Worm (Caenorhabditis elegans) whole organism, young adult: ENCODE data around the gene dpy-11.

Experiments
- B0019.2 ChIP-seq: fragments of 200-800 bp; sonication (Bioruptor generic); conservative IDR thresholded peaks from 2 replicates; pipeline ENCODE4 v1.3.6; 2022; ENCODE audit warnings: missing genetic modification reagents, missing genetic modification characterization, missing compliant biosample characterization
- D2030.7 ChIP-seq: fragments of 200-800 bp; sonication (Bioruptor generic); IDR thresholded peaks from 2 replicates; pipeline ENCODE4 v1.3.6; 2022; ENCODE audit warnings: missing genetic modification reagents, missing genetic modification characterization, missing compliant biosample characterization
- F37B4.10 ChIP-seq: fragments of 200-800 bp; sonication (Bioruptor generic); IDR thresholded peaks from 2 replicates; pipeline ENCODE4 v1.3.6; 2022; ENCODE audit warnings: missing genetic modification characterization, missing compliant biosample characterization
- F39B2.1 ChIP-seq: fragments of 200-800 bp; sonication (Bioruptor generic); IDR thresholded peaks from 2 replicates; pipeline ENCODE4 v1.3.6; 2022; ENCODE audit warnings: missing genetic modification reagents, missing genetic modification characterization, missing compliant biosample characterization
- F49E8.2 ChIP-seq: sonication (generic microtip); optimal IDR thresholded peaks from 3 replicates; lab custom pipeline; 2017; ENCODE audit warnings: missing genetic modification characterization, mild to moderate bottlenecking, missing compliant biosample characterization, antibody characterized with exemption, moderate library complexity; ENCODE audit not compliant: insufficient read depth
- K11D2.4 ChIP-seq: fragments of 200-800 bp; sonication (Bioruptor generic); IDR thresholded peaks from 2 replicates; pipeline ENCODE4 v1.3.6; 2022; ENCODE audit warnings: missing genetic modification reagents, missing genetic modification characterization, missing compliant biosample characterization
- T07F8.4 ChIP-seq: sonication (generic microtip); optimal IDR thresholded peaks from 2 replicates; lab custom pipeline; 2016; ENCODE audit warnings: mild to moderate bottlenecking, missing genetic modification characterization, moderate library complexity, missing compliant biosample characterization
- Y53F4B.3 ChIP-seq: fragments of 200-800 bp; sonication (Bioruptor generic); IDR thresholded peaks from 2 replicates; pipeline ENCODE4 v1.3.6; 2022; ENCODE audit warnings: missing genetic modification reagents, missing genetic modification characterization, missing compliant biosample characterization
- Y56A3A.18 ChIP-seq: fragments of 200-800 bp; sonication (Bioruptor generic); IDR thresholded peaks from 2 replicates; pipeline ENCODE4 v1.3.6; 2022; ENCODE audit warnings: missing genetic modification reagents, missing genetic modification characterization, missing compliant biosample characterization
- Y79H2A.3 ChIP-seq: fragments of 200-800 bp; sonication (Bioruptor generic); conservative IDR thresholded peaks from 2 replicates; pipeline ENCODE4 v1.3.6; 2022; ENCODE audit warnings: missing genetic modification reagents, missing genetic modification characterization, missing compliant biosample characterization
- aptf-2 ChIP-seq: fragments of 200-800 bp; sonication (Bioruptor generic); conservative IDR thresholded peaks from 2 replicates; pipeline ENCODE4 v1.3.6; 2022; ENCODE audit warnings: missing genetic modification reagents, missing genetic modification characterization, missing compliant biosample characterization
- aptf-3 ChIP-seq: fragments of 200-800 bp; sonication (Bioruptor generic); IDR thresholded peaks from 2 replicates; pipeline ENCODE4 v1.3.6; 2022; ENCODE audit warnings: missing genetic modification characterization, missing compliant biosample characterization
- atf-7 ChIP-seq: sonication (generic microtip); optimal IDR thresholded peaks from 2 replicates; lab custom pipeline; 2017; ENCODE audit warnings: mild to moderate bottlenecking, missing genetic modification characterization, missing compliant biosample characterization
- cebp-2 ChIP-seq: fragments of 200-800 bp; sonication (Bioruptor generic); IDR thresholded peaks from 2 replicates; pipeline ENCODE4 v1.3.6; 2022; ENCODE audit warnings: missing genetic modification characterization, missing compliant biosample characterization
- ceh-79 ChIP-seq: sonication (generic microtip); optimal IDR thresholded peaks from 2 replicates; lab custom pipeline; 2017; ENCODE audit warnings: mild to moderate bottlenecking, missing genetic modification characterization, missing compliant biosample characterization
- chd-7 ChIP-seq: sonication (generic microtip); optimal IDR thresholded peaks from 2 replicates; lab custom pipeline; 2016; ENCODE audit warnings: mild to moderate bottlenecking, missing genetic modification characterization, moderate library complexity, missing compliant biosample characterization
- dpff-1 ChIP-seq: sonication (generic microtip); optimal IDR thresholded peaks from 2 replicates; lab custom pipeline; 2017; ENCODE audit warnings: mild to moderate bottlenecking, missing genetic modification characterization, missing compliant biosample characterization
- egl-44 ChIP-seq: fragments of 200-800 bp; sonication (Bioruptor generic); IDR thresholded peaks from 2 replicates; pipeline ENCODE4 v1.3.6; 2022; ENCODE audit warnings: missing genetic modification reagents, missing genetic modification characterization, missing compliant biosample characterization
- ets-4 ChIP-seq: fragments of 200-800 bp; sonication (Bioruptor generic); optimal IDR thresholded peaks from 2 replicates; lab custom pipeline; 2018; ENCODE audit warnings: mild to moderate bottlenecking, missing genetic modification characterization, missing compliant biosample characterization
- fkh-3 ChIP-seq: sonication (generic microtip); optimal IDR thresholded peaks from 2 replicates; lab custom pipeline; 2016; ENCODE audit warnings: mild to moderate bottlenecking, missing genetic modification characterization, missing compliant biosample characterization
- hmg-1.2 ChIP-seq: fragments of 200-800 bp; sonication (Bioruptor generic); IDR thresholded peaks from 2 replicates; pipeline ENCODE4 v1.3.6; 2022; ENCODE audit warnings: missing genetic modification reagents, missing genetic modification characterization, missing compliant biosample characterization
- hmg-20 ChIP-seq: fragments of 200-800 bp; sonication (Bioruptor generic); IDR thresholded peaks from 2 replicates; pipeline ENCODE4 v1.3.6; 2022; ENCODE audit warnings: missing genetic modification reagents, missing genetic modification characterization, missing compliant biosample characterization
- hrde-1 ChIP-seq: sonication (generic microtip); optimal IDR thresholded peaks from 2 replicates; lab custom pipeline; 2016; ENCODE audit warnings: missing genetic modification characterization, mild to moderate bottlenecking, missing compliant biosample characterization, moderate library complexity, missing genotype, missing genetic modification reagents, borderline replicate concordance
- hsf-1 ChIP-seq: fragments of 200-800 bp; sonication (Bioruptor generic); IDR thresholded peaks from 2 replicates; pipeline ENCODE4 v1.3.6; 2022; ENCODE audit warnings: missing genetic modification reagents, missing genetic modification characterization, missing compliant biosample characterization
- let-526 ChIP-seq: fragments of 200-800 bp; sonication (Bioruptor generic); IDR thresholded peaks from 2 replicates; pipeline ENCODE4 v1.3.6; 2022; ENCODE audit warnings: missing genetic modification reagents, missing genetic modification characterization, missing compliant biosample characterization
- lir-1 ChIP-seq: fragments of 200-800 bp; sonication (Bioruptor generic); conservative IDR thresholded peaks from 2 replicates; pipeline ENCODE4 v1.3.6; 2022; ENCODE audit warnings: missing genetic modification reagents, missing genetic modification characterization, missing compliant biosample characterization
- madf-3 ChIP-seq: fragments of 200-800 bp; sonication (Bioruptor generic); IDR thresholded peaks from 2 replicates; pipeline ENCODE4 v1.3.6; 2022; ENCODE audit warnings: missing genetic modification reagents, missing genetic modification characterization, missing compliant biosample characterization
- madf-6 ChIP-seq: fragments of 200-800 bp; sonication (Bioruptor generic); IDR thresholded peaks from 2 replicates; pipeline ENCODE4 v1.3.6; 2022; ENCODE audit warnings: missing genetic modification reagents, missing genetic modification characterization, missing compliant biosample characterization
- madf-8 ChIP-seq: fragments of 200-800 bp; sonication (Bioruptor generic); conservative IDR thresholded peaks from 2 replicates; pipeline ENCODE4 v1.3.6; 2022; ENCODE audit warnings: missing genetic modification reagents, missing genetic modification characterization, missing compliant biosample characterization
- nfya-1 ChIP-seq: sonication (generic microtip); optimal IDR thresholded peaks from 2 replicates; lab custom pipeline; 2017; ENCODE audit warnings: antibody characterized with exemption, missing compliant biosample characterization, missing genetic modification characterization, borderline replicate concordance; ENCODE audit not compliant: insufficient read depth
- nfya-2 ChIP-seq: fragments of 200-800 bp; sonication (Bioruptor generic); IDR thresholded peaks from 2 replicates; pipeline ENCODE4 v1.3.6; 2022; ENCODE audit warnings: missing genetic modification reagents, missing genetic modification characterization, missing compliant biosample characterization
- nhr-179 ChIP-seq: sonication (generic microtip); optimal IDR thresholded peaks from 2 replicates; lab custom pipeline; 2016; ENCODE audit warnings: mild to moderate bottlenecking, missing genetic modification characterization, missing compliant biosample characterization
- nhr-27 ChIP-seq: fragments of 200-800 bp; sonication (Bioruptor generic); optimal IDR thresholded peaks from 2 replicates; lab custom pipeline; 2018; ENCODE audit warnings: mild to moderate bottlenecking, missing genetic modification characterization, moderate library complexity, missing compliant biosample characterization
- pbrm-1 ChIP-seq: fragments of 200-800 bp; sonication (Bioruptor generic); IDR thresholded peaks from 2 replicates; pipeline ENCODE4 v1.3.6; 2022; ENCODE audit warnings: missing genetic modification reagents, missing genetic modification characterization, missing compliant biosample characterization
- sdz-38 ChIP-seq: sonication (generic microtip); optimal IDR thresholded peaks from 2 replicates; lab custom pipeline; 2016; ENCODE audit warnings: missing genotype, missing genetic modification characterization, missing compliant biosample characterization
- snpc-1.3 ChIP-seq: sonication (generic microtip); optimal IDR thresholded peaks from 2 replicates; lab custom pipeline; 2017; ENCODE audit warnings: missing genetic modification characterization, mild to moderate bottlenecking, missing compliant biosample characterization, antibody characterized with exemption, moderate library complexity, missing genotype, missing genetic modification reagents; ENCODE audit not compliant: insufficient read depth
- sptf-2 ChIP-seq: fragments of 200-800 bp; sonication (Bioruptor generic); optimal IDR thresholded peaks from 2 replicates; lab custom pipeline; 2018; ENCODE audit warnings: mild to moderate bottlenecking, missing genetic modification characterization, missing compliant biosample characterization
- ztf-18 ChIP-seq: sonication (generic microtip); optimal IDR thresholded peaks from 2 replicates; lab custom pipeline; 2016; ENCODE audit warnings: missing genotype, mild to moderate bottlenecking, missing genetic modification characterization, missing compliant biosample characterization

Gene dpy-11

ce11 chrV:6551707-6552390 lies 36.8 kb upstream of the dpy-11 start, which contains the start of gene twk-10 (continued):
- TF ChIP-seq hrde-1 (tag; lab: Kevin White, UChicago) (peak; percentile 4), aptf-2 (no peak), cebp-2 (GFP tag; lab: Robert Waterston, UW) (0 out of 2 replicates have a peak, but pooled peaks have one; percentile 47), B0019.2 (no peak), D2030.7 (peak; percentile 53)

ce11 chrV:6549871-6550270 lies 34.8 kb upstream of the dpy-11 start, which contains the start of gene lipl-4:
Gene lipl-4 (plus strand): TSS chrV:6550171.
- TF ChIP-seq Y53F4B.3 (GFP tag; lab: Robert Waterston, UW) (no peak), atf-7 (tag; lab: Kevin White, UChicago) (no peak), pbrm-1 (no peak), Y56A3A.18 (GFP tag; lab: Robert Waterston, UW) (no peak), nfya-1 (tag; lab: Kevin White, UChicago) (no peak), K11D2.4 (GFP tag; lab: Robert Waterston, UW) (no peak), F37B4.10 (GFP tag; lab: Robert Waterston, UW) (no peak), sptf-2 (GFP tag; lab: Kevin White, UChicago) (no peak), fkh-3 (no peak), F39B2.1 (no peak), nfya-2 (no peak), ztf-18 (tag; lab: Kevin White, UChicago) (no peak), hmg-1.2 (GFP tag; lab: Robert Waterston, UW) (no peak), egl-44 (GFP tag; lab: Robert Waterston, UW) (no peak), ets-4 (GFP tag; lab: Kevin White, UChicago) (no peak), dpff-1 (tag; lab: Kevin White, UChicago) (no peak), hsf-1 (GFP tag; lab: Robert Waterston, UW) (no peak), nhr-179 (tag; lab: Kevin White, UChicago) (no peak), T07F8.4 (tag; lab: Kevin White, UChicago) (no peak), sdz-38 (no peak)

- no peak for TF ChIP-seq hmg-20 (GFP tag; lab: Robert Waterston, UW)
- TF ChIP-seq aptf-3 (GFP tag; lab: Robert Waterston, UW): no peak
- no peak for TF ChIP-seq F49E8.2 (tag; lab: Kevin White, UChicago)
- TF ChIP-seq F37B4.10 (GFP tag; lab: Robert Waterston, UW): no peak
- no peak for TF ChIP-seq madf-6
- no peak for TF ChIP-seq ets-4 (GFP tag; lab: Kevin White, UChicago)
- TF ChIP-seq Y79H2A.3 (GFP tag; lab: Robert Waterston, UW): no peak
- no peak for TF ChIP-seq let-526 (GFP tag; lab: Robert Waterston, UW)
- no peak for TF ChIP-seq nfya-1 (tag; lab: Kevin White, UChicago)
- TF ChIP-seq nhr-27: no peak
- TF ChIP-seq snpc-1.3: no peak
Measured at ce11 chrV:6549148-6549547, 34.1 kb upstream of the dpy-11 start, which contains the start of gene K04A8.20. Gene K04A8.20 (plus strand): TSS chrV:6549448.

ce11 chrV:6548309-6548708 lies 33.3 kb upstream of the dpy-11 start:
- TF ChIP-seq madf-3 (GFP tag; lab: Robert Waterston, UW) (no peak), cebp-2 (GFP tag; lab: Robert Waterston, UW) (no peak), F49E8.2 (tag; lab: Kevin White, UChicago) (no peak), chd-7 (tag; lab: Kevin White, UChicago) (no peak), lir-1 (no peak), madf-8 (GFP tag; lab: Robert Waterston, UW) (no peak), ceh-79 (no peak)
